Worm (Caenorhabditis elegans) whole organism, midembryonic: ENCODE results near the gene rsu-1.

Experiments
- cog-1 ChIP-seq: sonication (generic microtip); optimal IDR thresholded peaks from 2 replicates; lab custom pipeline; 2016; ENCODE audit warnings: missing genetic modification characterization, missing compliant biosample characterization
- flt-1 ChIP-seq: fragments of 200-800 bp; sonication (Bioruptor generic); IDR thresholded peaks from 2 replicates; pipeline ENCODE4 v1.3.6; 2022; ENCODE audit warnings: missing genetic modification characterization, missing compliant biosample characterization
- klf-2 ChIP-seq: fragments of 200-800 bp; sonication (Bioruptor generic); conservative IDR thresholded peaks from 2 replicates; pipeline ENCODE4 v1.3.6; 2022; ENCODE audit warnings: missing genetic modification reagents, missing genetic modification characterization, missing compliant biosample characterization
- ztf-29 ChIP-seq: fragments of 200-800 bp; sonication (Bioruptor generic); IDR thresholded peaks from 2 replicates; pipeline ENCODE4 v1.3.6; 2022; ENCODE audit warnings: missing genetic modification reagents, missing genetic modification characterization, missing compliant biosample characterization

DNA sequence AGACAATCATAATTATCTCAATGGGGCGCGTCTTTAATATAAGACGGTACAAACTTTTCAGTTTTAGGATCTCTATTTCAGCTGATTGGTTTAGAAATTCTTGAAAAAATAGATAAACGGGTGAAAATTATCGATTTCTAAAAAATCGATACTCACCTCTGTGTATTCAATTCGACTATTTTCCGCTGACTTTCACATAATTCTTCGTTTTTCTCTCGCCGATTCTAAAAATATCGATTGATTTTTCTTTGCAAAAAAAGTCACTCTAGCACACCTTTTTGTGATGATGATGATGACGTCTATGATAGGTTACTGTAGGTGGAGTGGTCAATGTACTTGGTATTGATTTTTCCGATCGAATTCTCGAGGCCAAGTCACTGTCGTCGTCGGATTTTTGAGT is 42.0 kb upstream of the rsu-1 start:
- TF ChIP-seq flt-1 (GFP tag; lab: Robert Waterston, UW) (no peak), ztf-29 (GFP tag; lab: Robert Waterston, UW) (no peak), cog-1 (no peak), klf-2 (GFP tag; lab: Robert Waterston, UW) (no peak)
